Fruit fly (Drosophila melanogaster): ENCODE data around the gene Ncoa6.

DNA sequence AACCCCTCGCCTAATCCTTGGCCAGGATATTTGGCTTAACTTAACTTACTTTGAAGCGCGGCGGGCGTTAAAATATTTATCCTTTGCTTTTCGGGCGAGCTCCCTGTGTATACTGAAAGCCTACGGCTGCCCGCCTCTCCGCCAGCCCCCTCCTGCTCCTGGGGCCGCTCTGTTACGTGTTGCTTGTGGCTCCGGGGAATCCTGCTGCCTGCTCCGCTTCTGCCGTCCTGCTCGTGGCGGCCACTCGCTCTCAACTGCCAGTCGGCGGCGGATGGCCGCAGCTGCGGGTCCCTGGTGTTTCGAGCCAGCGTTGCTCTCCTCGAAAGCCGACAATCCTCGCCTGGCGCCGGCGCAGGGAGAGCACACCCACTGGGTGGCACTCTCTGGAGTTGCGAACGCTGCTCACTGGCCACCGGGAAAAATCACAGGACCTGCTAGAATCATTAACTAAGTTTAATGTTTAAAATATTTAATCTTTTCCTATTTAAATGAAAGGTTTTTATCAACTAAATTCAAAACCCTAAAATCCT, 11.8 kb downstream of the Ncoa6 start, which contains the start of gene CG14024:
- peak; percentile 96 for TF ChIP-seq scrt (GFP tag; optimal IDR thresholded peaks at IDR 0.05)
- TF ChIP-seq CG2678 (tag; optimal IDR thresholded peaks at IDR 0.05): no peak
- no peak for TF ChIP-seq gfzf (GFP tag; optimal IDR thresholded peaks at IDR 0.05)
- no peak for TF ChIP-seq CG6254 (GFP tag; optimal IDR thresholded peaks at IDR 0.05)
- no peak for TF ChIP-seq HLH3B (GFP tag; IDR thresholded peaks at IDR 0.05)
- TF ChIP-seq CG4730 (GFP tag; IDR thresholded peaks at IDR 0.05): no peak
- no peak for TF ChIP-seq Sox102F (GFP tag; optimal IDR thresholded peaks at IDR 0.05)
- no peak for TF ChIP-seq dan (GFP tag; IDR thresholded peaks at IDR 0.05)
- no peak for TF ChIP-seq shn (GFP tag; optimal IDR thresholded peaks at IDR 0.05)

Measured in whole organism, embryonic.